Worm (Caenorhabditis elegans) whole organism, early embryonic: ENCODE results near the gene srb-5.

Experiments used
- ama-1 ChIP-seq: fragments of 150-350 bp; optimal IDR thresholded peaks from 2 replicates; lab custom pipeline; 2014
- ceh-13 ChIP-seq: fragments of 200-800 bp; sonication (Bioruptor generic); optimal IDR thresholded peaks from 2 replicates; lab custom pipeline; 2018; ENCODE audit warnings: mild to moderate bottlenecking, missing genetic modification characterization, missing compliant biosample characterization
- ets-7 ChIP-seq: sonication (generic microtip); optimal IDR thresholded peaks from 2 replicates; lab custom pipeline; 2016; ENCODE audit warnings: missing genotype, missing genetic modification characterization, missing compliant biosample characterization
- hmg-4 ChIP-seq: fragments of 200-800 bp; sonication (Bioruptor generic); optimal IDR thresholded peaks from 2 replicates; lab custom pipeline; 2018; ENCODE audit warnings: mild to moderate bottlenecking, missing genetic modification characterization, missing compliant biosample characterization
- hnd-1 ChIP-seq: sonication (generic microtip); optimal IDR thresholded peaks from 2 replicates; lab custom pipeline; 2016; ENCODE audit warnings: missing genetic modification characterization, missing compliant biosample characterization
- scrt-1 ChIP-seq: fragments of 200-800 bp; sonication (Bioruptor generic); IDR thresholded peaks from 2 replicates; pipeline ENCODE4 v1.3.6; 2022; ENCODE audit warnings: missing genetic modification characterization, missing compliant biosample characterization
- sea-1 ChIP-seq: fragments of 200-800 bp; sonication (Bioruptor generic); conservative IDR thresholded peaks from 2 replicates; pipeline ENCODE4 v1.3.6; 2022; ENCODE audit warnings: missing genetic modification characterization, missing compliant biosample characterization

ce11 chrII:5212675-5213074 lies 49.5 kb upstream of the srb-5 start, which contains the start of gene C34F11.1:
- no peak for TF ChIP-seq sea-1
- TF ChIP-seq ceh-13 (GFP tag; lab: Kevin White, UChicago): no peak
- no peak for TF ChIP-seq hnd-1 (tag; lab: Kevin White, UChicago)
- no peak for TF ChIP-seq ets-7 (tag; lab: Kevin White, UChicago)
- no peak for TF ChIP-seq ama-1 (lab: Kevin White, UChicago)
- no peak for TF ChIP-seq scrt-1 (GFP tag; lab: Robert Waterston, UW)
- TF ChIP-seq hmg-4 (GFP tag; lab: Kevin White, UChicago): no peak
